Worm (Caenorhabditis elegans) whole organism, L1 larva: ENCODE data around the gene srw-7.
A peak's percentile ranks its signal among the peaks of the same experiment; 100 is the strongest.

ENCODE experiments used
- C04F5.9 ChIP-seq: sonication (generic microtip); optimal IDR thresholded peaks from 2 replicates; lab custom pipeline; 2016; ENCODE audit warnings: missing genetic modification characterization, missing compliant biosample characterization
- C34B4.2 ChIP-seq: sonication (generic microtip); optimal IDR thresholded peaks from 2 replicates; lab custom pipeline; 2017; ENCODE audit warnings: mild to moderate bottlenecking, missing genetic modification characterization, missing compliant biosample characterization
- aly-2 ChIP-seq: fragments of 150-350 bp; optimal IDR thresholded peaks from 2 replicates; lab custom pipeline; 2014; ENCODE audit warnings: missing biosample characterization, missing genetic modification characterization
- ceh-63 ChIP-seq: fragments of 200-800 bp; sonication (Bioruptor generic); optimal IDR thresholded peaks from 2 replicates; lab custom pipeline; 2018; ENCODE audit warnings: mild to moderate bottlenecking, missing genetic modification characterization, missing compliant biosample characterization
- ceh-82 ChIP-seq, 3 experiments: fragments of 150-350 bp in 1 of 3; sonication (generic microtip) in 2 of 3; optimal IDR thresholded peaks; 2 replicates each; lab custom pipeline; 2014 to 2017; ENCODE audit warnings: missing biosample characterization in 3 of 3, missing genetic modification characterization in 3 of 3
- ceh-88 ChIP-seq: fragments of 200-800 bp; sonication (Bioruptor generic); IDR thresholded peaks from 2 replicates; pipeline ENCODE4 v1.3.6; 2022; ENCODE audit warnings: missing genetic modification characterization, missing compliant biosample characterization
- dpl-1 ChIP-seq, 3 experiments: fragments of 150-350 bp in 2 of 3; sonication (generic microtip) in 1 of 3; optimal IDR thresholded peaks; 2 replicates each; lab custom pipeline; 2014 to 2017; ENCODE audit warnings: missing biosample characterization in 3 of 3, missing genetic modification characterization in 3 of 3, missing genetic modification reagents in 3 of 3
- dsc-1 ChIP-seq: sonication (generic microtip); optimal IDR thresholded peaks from 2 replicates; lab custom pipeline; 2016; ENCODE audit warnings: mild to moderate bottlenecking, missing genetic modification characterization, missing compliant biosample characterization
- efl-1 ChIP-seq, 4 experiments: fragments of 150-350 bp; optimal IDR thresholded peaks in 3 of 4; peaks in 1 of 4; 1 replicate in 1 of 4; 2 replicates in 3 of 4; lab custom pipeline; 2014; ENCODE audit warnings: missing biosample characterization in 2 of 4, missing genetic modification characterization in 2 of 4, missing genetic modification reagents in 2 of 4
- efl-3 ChIP-seq: fragments of 200-800 bp; sonication (Bioruptor generic); optimal IDR thresholded peaks from 2 replicates; lab custom pipeline; 2018; ENCODE audit warnings: mild to moderate bottlenecking, missing genetic modification characterization, missing compliant biosample characterization
- egl-13 ChIP-seq: sonication (generic microtip); optimal IDR thresholded peaks from 2 replicates; lab custom pipeline; 2016; ENCODE audit warnings: missing genotype, missing genetic modification reagents, missing genetic modification characterization, missing compliant biosample characterization
- egl-27 ChIP-seq, 2 experiments: fragments of 150-350 bp in 1 of 2; sonication (generic microtip); optimal IDR thresholded peaks; 3 replicates each; lab custom pipeline; 2017 to 2018; ENCODE audit warnings: missing biosample characterization in 2 of 2, missing genetic modification characterization in 2 of 2, missing genetic modification reagents in 2 of 2
- elt-3 ChIP-seq, 6 experiments: fragments of 150-350 bp in 1 of 6; sonication (generic microtip); optimal IDR thresholded peaks; 2 replicates each; lab custom pipeline; 2017 to 2018; ENCODE audit warnings: missing biosample characterization in 6 of 6, missing genetic modification characterization in 6 of 6, inconsistent platforms in 1 of 6
- fkh-8 ChIP-seq: sonication (generic microtip); optimal IDR thresholded peaks from 2 replicates; lab custom pipeline; 2016; ENCODE audit warnings: mild to moderate bottlenecking, missing genetic modification characterization, missing compliant biosample characterization
- fos-1 ChIP-seq: fragments of 150-350 bp; optimal IDR thresholded peaks from 2 replicates; lab custom pipeline; 2014; ENCODE audit warnings: missing biosample characterization, missing genetic modification characterization
- hlh-4 ChIP-seq: sonication (generic microtip); optimal IDR thresholded peaks from 2 replicates; lab custom pipeline; 2016; ENCODE audit warnings: mild to moderate bottlenecking, missing genetic modification characterization, missing compliant biosample characterization
- hpl-2 ChIP-seq: fragments of 150-350 bp; optimal IDR thresholded peaks from 2 replicates; lab custom pipeline; 2014; ENCODE audit warnings: missing biosample characterization, missing genetic modification reagents, missing genetic modification characterization
- irx-1 ChIP-seq: sonication (generic microtip); optimal IDR thresholded peaks from 2 replicates; lab custom pipeline; 2016; ENCODE audit warnings: missing genetic modification characterization, missing compliant biosample characterization
- lin-15B ChIP-seq: fragments of 150-350 bp; sonication (generic microtip); optimal IDR thresholded peaks from 3 replicates; lab custom pipeline; 2014; ENCODE audit warnings: missing biosample characterization, missing genetic modification characterization
- lin-35 ChIP-seq, 2 experiments: fragments of 150-350 bp; optimal IDR thresholded peaks; 2 replicates each; lab custom pipeline; 2014; ENCODE audit warnings: missing biosample characterization in 2 of 2, missing genetic modification characterization in 2 of 2, missing genetic modification reagents in 2 of 2
- mab-9 ChIP-seq: fragments of 200-800 bp; sonication (Bioruptor generic); IDR thresholded peaks from 2 replicates; pipeline ENCODE4 v1.3.6; 2022; ENCODE audit warnings: missing genetic modification reagents, missing genetic modification characterization, missing compliant biosample characterization
- mdl-1 ChIP-seq, 2 experiments: fragments of 150-350 bp; optimal IDR thresholded peaks; 2 replicates each; lab custom pipeline; 2014 to 2017; ENCODE audit warnings: missing biosample characterization in 2 of 2, missing genetic modification characterization in 2 of 2, inconsistent platforms in 1 of 2
- nhr-237 ChIP-seq: fragments of 150-350 bp; optimal IDR thresholded peaks from 2 replicates; lab custom pipeline; 2014; ENCODE audit warnings: missing biosample characterization, missing genetic modification characterization
- nhr-28 ChIP-seq: fragments of 150-350 bp; optimal IDR thresholded peaks from 2 replicates; lab custom pipeline; 2014; ENCODE audit warnings: missing biosample characterization, missing genetic modification characterization
- nhr-47 ChIP-seq: sonication (generic microtip); optimal IDR thresholded peaks from 2 replicates; lab custom pipeline; 2016; ENCODE audit warnings: mild to moderate bottlenecking, missing genetic modification characterization, moderate library complexity, missing compliant biosample characterization
- nhr-71 ChIP-seq: sonication (generic microtip); optimal IDR thresholded peaks from 2 replicates; lab custom pipeline; 2016; ENCODE audit warnings: mild to moderate bottlenecking, missing genetic modification characterization, moderate library complexity, missing compliant biosample characterization
- nhr-76 ChIP-seq: sonication (generic microtip); optimal IDR thresholded peaks from 2 replicates; lab custom pipeline; 2017; ENCODE audit warnings: missing biosample characterization, missing genetic modification characterization
- nhr-84 ChIP-seq: sonication (generic microtip); optimal IDR thresholded peaks from 2 replicates; lab custom pipeline; 2017; ENCODE audit warnings: missing biosample characterization, missing genetic modification characterization
- nhr-85 ChIP-seq: sonication (generic microtip); peaks from one replicate; lab custom pipeline; 2016; ENCODE audit warnings: missing genetic modification characterization, inconsistent platforms, missing compliant biosample characterization
- nhr-90 ChIP-seq: sonication (generic microtip); optimal IDR thresholded peaks from 2 replicates; lab custom pipeline; 2016; ENCODE audit warnings: mild to moderate bottlenecking, missing genetic modification characterization, missing compliant biosample characterization; ENCODE audit not compliant: poor library complexity
- pax-3 ChIP-seq: fragments of 200-800 bp; sonication (Bioruptor generic); optimal IDR thresholded peaks from 2 replicates; lab custom pipeline; 2018; ENCODE audit warnings: mild to moderate bottlenecking, missing genetic modification characterization, moderate library complexity, missing compliant biosample characterization
- pqm-1 ChIP-seq: sonication (generic microtip); optimal IDR thresholded peaks from 3 replicates; lab custom pipeline; 2017; ENCODE audit warnings: missing biosample characterization, missing genetic modification characterization
- rnt-1 ChIP-seq: sonication (generic microtip); optimal IDR thresholded peaks from 2 replicates; lab custom pipeline; 2016; ENCODE audit warnings: mild to moderate bottlenecking, missing genetic modification characterization, moderate library complexity, missing compliant biosample characterization
- snu-23 ChIP-seq: sonication (generic microtip); optimal IDR thresholded peaks from 2 replicates; lab custom pipeline; 2016; ENCODE audit warnings: missing genetic modification characterization, missing compliant biosample characterization
- sox-4 ChIP-seq: sonication (generic microtip); optimal IDR thresholded peaks from 2 replicates; lab custom pipeline; 2016; ENCODE audit warnings: missing genetic modification characterization, missing compliant biosample characterization
- sptf-1 ChIP-seq: fragments of 150-350 bp; optimal IDR thresholded peaks from 2 replicates; lab custom pipeline; 2014; ENCODE audit warnings: missing biosample characterization, missing genetic modification characterization
- sup-37 ChIP-seq: fragments of 200-800 bp; sonication (Bioruptor generic); optimal IDR thresholded peaks from 2 replicates; lab custom pipeline; 2018; ENCODE audit warnings: mild to moderate bottlenecking, missing genetic modification characterization, missing compliant biosample characterization
- swsn-7 ChIP-seq: sonication (generic microtip); optimal IDR thresholded peaks from 2 replicates; lab custom pipeline; 2016; ENCODE audit warnings: missing genetic modification characterization, missing compliant biosample characterization
- tlp-1 ChIP-seq: fragments of 150-350 bp; optimal IDR thresholded peaks from 2 replicates; lab custom pipeline; 2014; ENCODE audit warnings: missing biosample characterization, missing genetic modification characterization
- unc-130 ChIP-seq: fragments of 150-350 bp; optimal IDR thresholded peaks from 2 replicates; lab custom pipeline; 2017; ENCODE audit warnings: missing biosample characterization, missing genetic modification characterization, inconsistent platforms
- unc-30 ChIP-seq: sonication (generic microtip); optimal IDR thresholded peaks from 2 replicates; lab custom pipeline; 2017; ENCODE audit warnings: missing biosample characterization, missing genetic modification characterization
- unc-86 ChIP-seq: sonication (generic microtip); optimal IDR thresholded peaks from 2 replicates; lab custom pipeline; 2016; ENCODE audit warnings: missing genetic modification characterization, missing compliant biosample characterization

Gene srw-7

ce11 chrV:3759419-3759915 lies 46.6 kb upstream of the srw-7 start, which contains the start of gene chk-1 (continued):
- peak; percentile 46 for TF ChIP-seq egl-13 (tag; lab: Kevin White, UChicago)
- TF ChIP-seq lin-35 (GFP tag; optimal IDR thresholded peaks at IDR 0.05; lab: Kevin White, UChicago) = peak; percentile 91 to 96
- TF ChIP-seq nhr-237 = no peak
- no peak for TF ChIP-seq nhr-28
- peak in 3 of 6 experiments; percentile 15 to 70 (median 28) for TF ChIP-seq elt-3 (tag; optimal IDR thresholded peaks at IDR 0.05; lab: Kevin White, UChicago)
- TF ChIP-seq lin-15B (tag; lab: Kevin White, UChicago) = peak; percentile 72
- TF ChIP-seq sox-4 (tag; lab: Kevin White, UChicago) = no peak
- no peak for TF ChIP-seq unc-30 (tag; lab: Kevin White, UChicago)
- no peak for TF ChIP-seq efl-3 (GFP tag; lab: Kevin White, UChicago)
- TF ChIP-seq mab-9 = no peak
- TF ChIP-seq nhr-71 (tag; lab: Kevin White, UChicago) = peak; percentile 77
- peak; percentile 48 for TF ChIP-seq nhr-90 (tag; lab: Kevin White, UChicago)
- no peak for TF ChIP-seq egl-27 (tag; optimal IDR thresholded peaks at IDR 0.05; lab: Kevin White, UChicago)
- no peak for TF ChIP-seq hlh-4 (tag; lab: Kevin White, UChicago)
- no peak for TF ChIP-seq nhr-84
- no peak for TF ChIP-seq C04F5.9 (tag; lab: Kevin White, UChicago)
- no peak for TF ChIP-seq tlp-1 (tag; lab: Kevin White, UChicago)
- peak in 1 of 2 experiments; percentile 60 for TF ChIP-seq mdl-1 (tag; optimal IDR thresholded peaks at IDR 0.05; lab: Kevin White, UChicago)
- TF ChIP-seq nhr-76 (tag; lab: Kevin White, UChicago) = no peak
- TF ChIP-seq sptf-1 (tag; lab: Kevin White, UChicago) = no peak
- no peak for TF ChIP-seq hpl-2 (GFP tag; lab: Kevin White, UChicago)
- no peak for TF ChIP-seq ceh-63 (GFP tag; lab: Kevin White, UChicago)
- no peak for TF ChIP-seq pax-3
- TF ChIP-seq C34B4.2 (tag; lab: Kevin White, UChicago) = no peak
- no peak for TF ChIP-seq ceh-88
- TF ChIP-seq nhr-85 = peak; percentile 77
- peak; percentile 76 for TF ChIP-seq snu-23 (GFP tag; lab: Kevin White, UChicago)
- peak; percentile 4 for TF ChIP-seq aly-2 (tag; lab: Kevin White, UChicago)
- no peak for TF ChIP-seq fos-1 (tag; lab: Kevin White, UChicago)
- TF ChIP-seq sup-37 = no peak
- TF ChIP-seq dpl-1 (GFP tag; optimal IDR thresholded peaks at IDR 0.05; lab: Kevin White, UChicago) = peak; percentile 92 to 96 (median 94)
- TF ChIP-seq irx-1 (tag; lab: Kevin White, UChicago) = peak; percentile 21
- TF ChIP-seq, all 84 proteins: peak for 43

- TF ChIP-seq nhr-84 (no peak), irx-1 (tag; lab: Kevin White, UChicago) (no peak), dsc-1 (no peak), nhr-47 (no peak), ceh-82 (tag; optimal IDR thresholded peaks at IDR 0.05; lab: Kevin White, UChicago) (no peak), efl-1 (optimal IDR thresholded peaks at IDR 0.05; lab: Kevin White, UChicago) (no peak), efl-1 (GFP tag; optimal IDR thresholded peaks at IDR 0.05 in 1 of 2; lab: Kevin White, UChicago) (no peak), swsn-7 (tag; lab: Kevin White, UChicago) (no peak), rnt-1 (tag; lab: Kevin White, UChicago) (no peak), fos-1 (tag; lab: Kevin White, UChicago) (no peak), pqm-1 (tag; lab: Kevin White, UChicago) (no peak), nhr-85 (no peak), sptf-1 (tag; lab: Kevin White, UChicago) (no peak), unc-86 (tag; lab: Kevin White, UChicago) (no peak), snu-23 (GFP tag; lab: Kevin White, UChicago) (no peak), nhr-76 (tag; lab: Kevin White, UChicago) (no peak), nhr-237 (no peak), hlh-4 (tag; lab: Kevin White, UChicago) (no peak), unc-130 (tag; lab: Kevin White, UChicago) (no peak), fkh-8 (tag; lab: Kevin White, UChicago) (no peak)
Observed at ce11 chrV:3760839-3761238, 45.2 kb upstream of the srw-7 start, which contains the start of gene oac-55. TSS of gene oac-55 (plus strand) at chrV:3761139.
